Worm (Caenorhabditis elegans) whole organism, mixed stage, embryonic: ENCODE measurements around the gene ZK616.3.
A peak's percentile ranks its signal among the peaks of the same experiment; 100 is the strongest.

Experiments used
- M03D4.4 ChIP-seq: sonication (generic microtip); optimal IDR thresholded peaks from 2 replicates; lab custom pipeline; 2017; ENCODE audit warnings: mild to moderate bottlenecking, missing genetic modification characterization, missing compliant biosample characterization
- ceh-39 ChIP-seq: fragments of 150-350 bp; optimal IDR thresholded peaks from 2 replicates; lab custom pipeline; 2014; ENCODE audit warnings: missing biosample characterization, missing genetic modification characterization
- elt-3 ChIP-seq: fragments of 150-350 bp; optimal IDR thresholded peaks from 2 replicates; lab custom pipeline; 2014; ENCODE audit warnings: missing biosample characterization, missing genetic modification characterization
- ham-2 ChIP-seq: fragments of 200-800 bp; sonication (Bioruptor generic); optimal IDR thresholded peaks from 2 replicates; lab custom pipeline; 2018; ENCODE audit warnings: mild to moderate bottlenecking, missing genetic modification characterization, missing compliant biosample characterization
- lin-13 ChIP-seq: fragments of 150-350 bp; optimal IDR thresholded peaks from 2 replicates; lab custom pipeline; 2014; ENCODE audit warnings: missing biosample characterization, missing genetic modification characterization
- lsy-2 ChIP-seq: fragments of 150-350 bp; optimal IDR thresholded peaks from 2 replicates; lab custom pipeline; 2014; ENCODE audit warnings: missing biosample characterization, missing genetic modification characterization
- mab-5 ChIP-seq: fragments of 150-350 bp; optimal IDR thresholded peaks from 2 replicates; lab custom pipeline; 2014; ENCODE audit warnings: missing biosample characterization, missing genetic modification characterization
- nhr-12 ChIP-seq: fragments of 150-350 bp; optimal IDR thresholded peaks from 2 replicates; lab custom pipeline; 2014; ENCODE audit warnings: missing biosample characterization, missing genetic modification characterization
- pha-4 ChIP-seq: fragments of 150-350 bp; optimal IDR thresholded peaks from 2 replicates; lab custom pipeline; 2018; ENCODE audit warnings: missing biosample characterization, missing genetic modification reagents, missing genetic modification characterization
- ztf-11 ChIP-seq: fragments of 150-350 bp; optimal IDR thresholded peaks from 2 replicates; lab custom pipeline; 2014; ENCODE audit warnings: missing biosample characterization, missing genetic modification characterization

DNA sequence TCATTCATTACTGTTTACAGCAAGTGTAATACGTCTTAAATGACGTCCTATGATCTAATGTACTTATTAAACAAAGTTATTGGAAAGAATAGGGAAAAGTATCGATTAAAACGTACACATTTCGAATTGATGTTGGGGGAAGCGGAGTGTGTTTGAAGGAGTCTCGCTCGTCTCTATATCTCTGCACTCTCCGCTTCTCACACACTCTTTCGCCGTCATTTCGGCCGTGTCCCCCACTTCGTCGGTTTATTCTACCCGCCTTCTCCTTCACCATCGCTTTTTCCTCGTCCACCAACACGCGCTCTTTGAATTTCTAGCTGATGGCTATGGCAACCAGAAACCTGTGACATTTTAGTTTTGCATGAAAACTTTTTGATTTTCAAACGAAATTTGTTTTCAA, 28.0 kb upstream of the ZK616.3 start:
- no peak for TF ChIP-seq lsy-2 (tag; lab: Kevin White, UChicago)
- no peak for TF ChIP-seq mab-5 (tag; lab: Kevin White, UChicago)
- no peak for TF ChIP-seq nhr-12 (tag; lab: Kevin White, UChicago)
- TF ChIP-seq ham-2 (GFP tag; lab: Kevin White, UChicago): peak; percentile 71
- no peak for TF ChIP-seq pha-4 (tag; lab: Kevin White, UChicago)
- TF ChIP-seq ztf-11: no peak
- TF ChIP-seq ceh-39: no peak
- no peak for TF ChIP-seq elt-3
- no peak for TF ChIP-seq lin-13 (tag; lab: Kevin White, UChicago)
- TF ChIP-seq M03D4.4 (tag; lab: Kevin White, UChicago): no peak
